Worm (Caenorhabditis elegans) whole organism, L4 larva: ENCODE results near the gene F53A9.8.

ENCODE experiments used
- ceh-82 ChIP-seq: sonication (generic microtip); optimal IDR thresholded peaks from 2 replicates; lab custom pipeline; 2017; ENCODE audit warnings: missing biosample characterization, missing genetic modification characterization
- dmd-8 ChIP-seq: fragments of 200-800 bp; sonication (Bioruptor generic); IDR thresholded peaks from 2 replicates; pipeline ENCODE4 v1.3.6; 2022; ENCODE audit warnings: missing genetic modification characterization, missing compliant biosample characterization
- egl-43 ChIP-seq: fragments of 200-800 bp; sonication (Bioruptor generic); IDR thresholded peaks from 2 replicates; pipeline ENCODE4 v1.3.6; 2022; ENCODE audit warnings: missing genetic modification reagents, missing genetic modification characterization, missing compliant biosample characterization
- hmg-1.1 ChIP-seq: fragments of 200-800 bp; sonication (Bioruptor generic); IDR thresholded peaks from 2 replicates; pipeline ENCODE4 v1.3.6; 2022; ENCODE audit warnings: missing genetic modification reagents, missing genetic modification characterization, missing compliant biosample characterization
- nhr-25 ChIP-seq: sonication (generic microtip); optimal IDR thresholded peaks from 2 replicates; lab custom pipeline; 2017; ENCODE audit warnings: missing genetic modification characterization, mild to moderate bottlenecking, missing compliant biosample characterization, antibody characterized with exemption, moderate library complexity, borderline replicate concordance; ENCODE audit not compliant: insufficient read depth
- nhr-42 ChIP-seq: fragments of 200-800 bp; sonication (Bioruptor generic); IDR thresholded peaks from 2 replicates; pipeline ENCODE4 v1.3.6; 2022; ENCODE audit warnings: missing genetic modification characterization, missing compliant biosample characterization
- pha-4 ChIP-seq, 2 experiments: fragments of 150-350 bp in 1 of 2; fragments of 200-800 bp in 1 of 2; sonication (Bioruptor generic) in 1 of 2; IDR thresholded peaks in 1 of 2; optimal IDR thresholded peaks in 1 of 2; 2 replicates each; pipeline versions ENCODE4 v1.3.6 to Lab custom; 2014 to 2022; ENCODE audit warnings: missing genetic modification characterization in 2 of 2, missing genetic modification reagents in 2 of 2, missing biosample characterization in 1 of 2, missing compliant biosample characterization in 1 of 2
- php-3 ChIP-seq: fragments of 200-800 bp; sonication (Bioruptor generic); IDR thresholded peaks from 2 replicates; pipeline ENCODE4 v1.3.6; 2022; ENCODE audit warnings: missing genetic modification reagents, missing genetic modification characterization, missing compliant biosample characterization
- skn-1 ChIP-seq: fragments of 150-350 bp; optimal IDR thresholded peaks from 2 replicates; lab custom pipeline; 2014; ENCODE audit warnings: missing biosample characterization, missing genetic modification characterization
- snpc-4 ChIP-seq: fragments of 150-350 bp; optimal IDR thresholded peaks from 2 replicates; lab custom pipeline; 2014; ENCODE audit warnings: missing biosample characterization, missing genetic modification characterization
- tra-1 ChIP-seq: fragments of 200-800 bp; sonication (Bioruptor generic); IDR thresholded peaks from 2 replicates; pipeline ENCODE4 v1.3.6; 2022; ENCODE audit warnings: missing genetic modification reagents, missing genetic modification characterization, missing compliant biosample characterization
- unc-130 ChIP-seq: sonication (generic microtip); optimal IDR thresholded peaks from 2 replicates; lab custom pipeline; 2016; ENCODE audit warnings: missing genetic modification reagents, missing genetic modification characterization, missing compliant biosample characterization
- zag-1 ChIP-seq: fragments of 150-350 bp; optimal IDR thresholded peaks from 2 replicates; lab custom pipeline; 2014; ENCODE audit warnings: missing biosample characterization, missing genetic modification characterization

DNA sequence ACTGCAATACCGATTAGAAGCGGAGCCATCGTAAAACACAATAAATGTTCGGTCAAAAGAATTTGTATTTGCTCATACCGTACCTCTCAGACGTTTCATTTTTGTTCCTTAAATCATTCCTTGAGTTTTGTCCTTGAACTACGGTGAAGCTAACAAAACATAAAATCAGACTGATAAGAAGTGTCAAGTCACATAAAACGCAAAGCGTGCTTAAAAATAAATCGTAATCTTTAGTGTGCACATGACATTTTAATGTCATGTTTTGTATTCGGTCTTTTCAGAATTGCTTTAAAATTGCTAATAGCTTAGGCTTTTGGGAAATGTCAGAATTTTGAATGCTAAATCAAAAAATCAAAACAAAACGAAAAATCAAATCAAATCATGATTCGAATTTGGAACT lies 6.0 kb downstream of the F53A9.8 start:
- no peak for TF ChIP-seq snpc-4 (tag; lab: Kevin White, UChicago)
- no peak for TF ChIP-seq ceh-82
- no peak for TF ChIP-seq skn-1 (tag; lab: Kevin White, UChicago)
- TF ChIP-seq nhr-42 (GFP tag; lab: Robert Waterston, UW) = no peak
- no peak for TF ChIP-seq dmd-8
- no peak for TF ChIP-seq hmg-1.1 (GFP tag; lab: Robert Waterston, UW)
- TF ChIP-seq tra-1 (GFP tag; lab: Robert Waterston, UW) = peak; percentile 64; the same call in 1 of the 2 replicates
- no peak for TF ChIP-seq egl-43 (GFP tag; lab: Robert Waterston, UW)
- no peak for TF ChIP-seq unc-130 (GFP tag; lab: Kevin White, UChicago)
- no peak for TF ChIP-seq zag-1 (tag; lab: Kevin White, UChicago)
- peak; percentile 95 for TF ChIP-seq php-3 (GFP tag; lab: Robert Waterston, UW)
- TF ChIP-seq pha-4 (GFP tag; IDR thresholded peaks at IDR 0.05; lab: Robert Waterston, UW) = no peak
- TF ChIP-seq pha-4 (tag; optimal IDR thresholded peaks at IDR 0.05; lab: Kevin White, UChicago) = no peak
- no peak for TF ChIP-seq nhr-25 (tag; lab: Kevin White, UChicago)
